Fruit fly (Drosophila melanogaster) whole organism, wandering third instar larva: ENCODE measurements around the gene msl-1.

ENCODE experiments used
- CG32264 ChIP-seq: fragments of 200-800 bp; sonication (Bioruptor generic); optimal IDR thresholded peaks from 2 replicates; lab custom pipeline; 2016; ENCODE audit warnings: missing biosample characterization, missing genetic modification characterization
- CG9705 ChIP-seq: fragments of 200-800 bp; sonication (Bioruptor generic); optimal IDR thresholded peaks from 2 replicates; lab custom pipeline; 2018; ENCODE audit warnings: missing biosample characterization, mild to moderate bottlenecking, missing genetic modification characterization
- CrebA ChIP-seq: fragments of 200-800 bp; sonication (Bioruptor generic); optimal IDR thresholded peaks from 2 replicates; lab custom pipeline; 2016; ENCODE audit warnings: missing biosample characterization, mild to moderate bottlenecking, missing genetic modification characterization, borderline replicate concordance
- Dfd ChIP-seq: fragments of >200 bp; optimal IDR thresholded peaks from 2 replicates; lab custom pipeline; 2017; ENCODE audit warnings: missing biosample characterization, missing genetic modification characterization
- Dif ChIP-seq: fragments of 200-275, 200-300 bp; sonication (Bioruptor generic); optimal IDR thresholded peaks from 2 replicates; lab custom pipeline; 2018; ENCODE audit warnings: missing biosample characterization, missing genetic modification characterization; ENCODE audit not compliant: partially characterized antibody
- Hr78 ChIP-seq: fragments of >200 bp; optimal IDR thresholded peaks from 2 replicates; lab custom pipeline; 2017; ENCODE audit warnings: missing biosample characterization, missing genetic modification characterization
- Hr83 ChIP-seq: fragments of 200-300 bp; sonication (Bioruptor generic); optimal IDR thresholded peaks from 2 replicates; lab custom pipeline; 2016; ENCODE audit warnings: missing biosample characterization, mild to moderate bottlenecking, missing genetic modification characterization, moderate library complexity; ENCODE audit not compliant: poor library complexity, severe bottlenecking
- Jra ChIP-seq: sonication (Bioruptor generic); optimal IDR thresholded peaks from 2 replicates; lab custom pipeline; 2016; ENCODE audit warnings: missing biosample characterization, missing genetic modification characterization
- Mio ChIP-seq: sonication (Bioruptor generic); optimal IDR thresholded peaks from 2 replicates; lab custom pipeline; 2016; ENCODE audit warnings: missing biosample characterization, missing genetic modification characterization
- OdsH ChIP-seq: fragments of 200-800 bp; sonication (Bioruptor generic); optimal IDR thresholded peaks from 2 replicates; lab custom pipeline; 2016; ENCODE audit warnings: missing biosample characterization, mild to moderate bottlenecking, missing genetic modification characterization
- Rel ChIP-seq, 2 experiments: fragments of 200-800 bp; sonication (Bioruptor generic) in 1 of 2; optimal IDR thresholded peaks; 2 replicates in 1 of 2; 3 replicates in 1 of 2; lab custom pipeline; 2016 to 2019; ENCODE audit warnings: mild to moderate bottlenecking in 2 of 2, missing biosample characterization in 2 of 2, missing genetic modification characterization in 2 of 2, moderate library complexity in 1 of 2
- Vsx2 ChIP-seq: fragments of 200-300, 225-300 bp; sonication (Bioruptor generic); optimal IDR thresholded peaks from 2 replicates; lab custom pipeline; 2018; ENCODE audit warnings: missing biosample characterization, missing genetic modification characterization; ENCODE audit not compliant: partially characterized antibody
- brk ChIP-seq: fragments of 200-800 bp; sonication (Bioruptor generic); optimal IDR thresholded peaks from 2 replicates; lab custom pipeline; 2016; ENCODE audit warnings: missing biosample characterization, mild to moderate bottlenecking, missing genetic modification characterization
- dl ChIP-seq, 2 experiments: fragments of 175-275, 200-275 bp in 1 of 2; fragments of 200-275 bp in 1 of 2; sonication (Bioruptor generic); optimal IDR thresholded peaks; lab custom pipeline; 2018; ENCODE audit warnings: mild to moderate bottlenecking in 2 of 2, missing biosample characterization in 2 of 2, missing genetic modification characterization in 2 of 2, moderate library complexity in 2 of 2; ENCODE audit not compliant: partially characterized antibody in 2 of 2, insufficient read depth in 1 of 2
- dmrt93B ChIP-seq: fragments of 200-800 bp; sonication (Bioruptor generic); optimal IDR thresholded peaks from 2 replicates; lab custom pipeline; 2018; ENCODE audit warnings: missing biosample characterization, mild to moderate bottlenecking, missing genetic modification characterization
- h ChIP-seq: fragments of 200-800 bp; sonication (Bioruptor generic); optimal IDR thresholded peaks from 3 replicates; lab custom pipeline; 2016; ENCODE audit warnings: missing biosample characterization, mild to moderate bottlenecking, missing genetic modification characterization
- jim ChIP-seq: fragments of 175-275, 200-325 bp; sonication (Bioruptor generic); optimal IDR thresholded peaks from 2 replicates; lab custom pipeline; 2016; ENCODE audit warnings: missing biosample characterization, mild to moderate bottlenecking, missing genetic modification characterization
- pan ChIP-seq: fragments of >200 bp; optimal IDR thresholded peaks from 2 replicates; lab custom pipeline; 2017
- rgr ChIP-seq: fragments of 200-800 bp; sonication (Bioruptor generic); optimal IDR thresholded peaks from 3 replicates; lab custom pipeline; 2016; ENCODE audit warnings: missing biosample characterization, mild to moderate bottlenecking, missing genetic modification characterization

msl-1 gene

DNA sequence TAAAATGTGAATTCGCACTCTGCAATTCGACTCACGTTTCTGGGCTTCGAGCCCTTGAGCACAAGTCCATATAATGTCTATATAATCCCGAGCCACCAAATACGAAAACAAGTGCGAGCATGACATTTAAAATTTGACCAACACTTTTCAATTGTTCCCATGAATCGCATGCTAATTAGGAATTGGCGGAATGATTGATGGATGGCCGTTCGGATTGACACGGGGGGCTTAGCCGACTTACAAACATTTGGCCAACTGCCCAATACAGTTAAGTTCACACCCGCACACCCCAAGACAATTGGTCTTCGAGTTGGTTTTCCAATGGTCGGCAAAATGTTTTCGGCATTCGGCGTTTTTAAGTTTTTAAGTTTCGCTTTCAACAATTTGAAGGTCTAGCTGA, 47.5 kb downstream of the msl-1 start:
- no peak for TF ChIP-seq Rel (GFP tag; optimal IDR thresholded peaks at IDR 0.05; lab: Kevin White, UChicago)
- TF ChIP-seq Rel (tag; optimal IDR thresholded peaks at IDR 0.05; lab: Kevin White, UChicago): no peak
- no peak for TF ChIP-seq dmrt93B
- TF ChIP-seq Vsx2: no peak
- TF ChIP-seq Mio (GFP tag; lab: Kevin White, UChicago): no peak
- no peak for TF ChIP-seq CG32264
- no peak for TF ChIP-seq brk (GFP tag; lab: Kevin White, UChicago)
- TF ChIP-seq dl (GFP tag; optimal IDR thresholded peaks at IDR 0.05; lab: Kevin White, UChicago; ENCODE audit: insufficient read depth in 1 of 2, partially characterized antibody in 2 of 2): no peak
- no peak for TF ChIP-seq OdsH (GFP tag; lab: Kevin White, UChicago)
- no peak for TF ChIP-seq Dif (GFP tag; lab: Kevin White, UChicago)

dm6 chr2L:18638945-18639344, 49.7 kb downstream of the msl-1 start:
- TF ChIP-seq Hr83 (GFP tag; lab: Kevin White, UChicago) (no peak), CG9705 (GFP tag; lab: Kevin White, UChicago) (no peak), Jra (GFP tag; lab: Kevin White, UChicago) (no peak), Vsx2 (no peak), pan (lab: Kevin White, UChicago) (no peak), jim (GFP tag; lab: Kevin White, UChicago) (no peak), Dfd (GFP tag; lab: Kevin White, UChicago) (no peak), h (GFP tag; lab: Kevin White, UChicago) (no peak), brk (GFP tag; lab: Kevin White, UChicago) (no peak), rgr (GFP tag; lab: Kevin White, UChicago) (no peak), Hr78 (GFP tag; lab: Kevin White, UChicago) (no peak), CrebA (GFP tag; lab: Kevin White, UChicago) (no peak)
